Fruit fly (Drosophila melanogaster) whole organism, embryonic: ENCODE data around the gene GAPcenA.

Experiments used
- Awh ChIP-seq: fragments of 200-800 bp; sonication (Bioruptor generic); IDR thresholded peaks from 2 replicates; pipeline ENCODE4, ENCODE4 v1.3.6; 2022; ENCODE audit warnings: missing biosample characterization, missing genetic modification characterization
- CG1024 ChIP-seq: fragments of 200-800 bp; sonication (Bioruptor generic); IDR thresholded peaks from 2 replicates; pipeline ENCODE4 v1.3.6; 2022; ENCODE audit warnings: missing biosample characterization, missing genetic modification characterization
- CG10543 ChIP-seq: fragments of 200-800 bp; sonication (Bioruptor generic); optimal IDR thresholded peaks from 3 replicates; lab custom pipeline; 2017; ENCODE audit warnings: missing biosample characterization, mild to moderate bottlenecking, missing genetic modification characterization, moderate library complexity
- CG10654 ChIP-seq: fragments of 200-800 bp; sonication (Bioruptor generic); optimal IDR thresholded peaks from 2 replicates; lab custom pipeline; 2016; ENCODE audit warnings: missing biosample characterization, missing genetic modification characterization
- CG11504 ChIP-seq: fragments of 200-800 bp; sonication (Bioruptor generic); optimal IDR thresholded peaks from 3 replicates; lab custom pipeline; 2019; ENCODE audit warnings: missing biosample characterization, mild to moderate bottlenecking, missing genetic modification characterization, moderate library complexity
- CG12659 ChIP-seq: fragments of 200-800 bp; sonication (Bioruptor generic); optimal IDR thresholded peaks from 3 replicates; lab custom pipeline; 2017; ENCODE audit warnings: mild to moderate bottlenecking, missing biosample characterization, missing genetic modification reagents, missing genetic modification characterization
- CG14860 ChIP-seq: fragments of 200-800 bp; sonication (Bioruptor generic); IDR thresholded peaks from 3 replicates; pipeline ENCODE4 v1.3.6; 2022; ENCODE audit warnings: missing biosample characterization, missing genetic modification characterization; ENCODE audit not compliant: partially characterized antibody
- CG17328 ChIP-seq: fragments of 200-800 bp; sonication (Bioruptor generic); IDR thresholded peaks from 2 replicates; pipeline ENCODE4 v1.3.6; 2022; ENCODE audit warnings: missing biosample characterization, missing genetic modification characterization
- CG17612 ChIP-seq: fragments of 200-800 bp; sonication (Bioruptor generic); IDR thresholded peaks from 2 replicates; pipeline ENCODE4 v1.3.6; 2022; ENCODE audit warnings: missing biosample characterization, missing genetic modification characterization
- CG18599 ChIP-seq: fragments of 200-800 bp; sonication (Bioruptor generic); optimal IDR thresholded peaks from 3 replicates; lab custom pipeline; 2017; ENCODE audit warnings: missing biosample characterization, missing genetic modification characterization, mild to moderate bottlenecking, moderate library complexity, missing genetic modification reagents
- CG32772 ChIP-seq: fragments of 200-800 bp; sonication (Bioruptor generic); IDR thresholded peaks from 2 replicates; pipeline ENCODE4 v1.3.6; 2022; ENCODE audit warnings: missing biosample characterization, missing genetic modification characterization
- CG34422 ChIP-seq: fragments of 200-800 bp; sonication (Bioruptor generic); IDR thresholded peaks from 3 replicates; pipeline ENCODE4 v1.3.6; 2022; ENCODE audit warnings: missing biosample characterization, missing genetic modification characterization
- CG4617 ChIP-seq: fragments of 200-800 bp; sonication (Bioruptor generic); optimal IDR thresholded peaks from 3 replicates; lab custom pipeline; 2016; ENCODE audit warnings: missing biosample characterization, missing genetic modification characterization, borderline replicate concordance
- CG5180 ChIP-seq: fragments of 200-800 bp; sonication (Bioruptor generic); optimal IDR thresholded peaks from 3 replicates; lab custom pipeline; 2017; ENCODE audit warnings: missing biosample characterization, missing genetic modification characterization, mild to moderate bottlenecking, moderate library complexity, missing genetic modification reagents
- CG7839 ChIP-seq: fragments of 200-800 bp; sonication (Bioruptor generic); optimal IDR thresholded peaks from 3 replicates; lab custom pipeline; 2018; ENCODE audit warnings: missing biosample characterization, mild to moderate bottlenecking, missing genetic modification characterization, moderate library complexity
- CG7963 ChIP-seq: fragments of 200-800 bp; sonication (Bioruptor generic); IDR thresholded peaks from 3 replicates; pipeline ENCODE4 v1.3.6; 2022; ENCODE audit warnings: missing biosample characterization, missing genetic modification characterization; ENCODE audit not compliant: partially characterized antibody
- CG7987 ChIP-seq: fragments of 200-800 bp; sonication (Bioruptor generic); optimal IDR thresholded peaks from 2 replicates; lab custom pipeline; 2018; ENCODE audit warnings: missing biosample characterization, mild to moderate bottlenecking, missing genetic modification characterization, moderate library complexity
- CG9817 ChIP-seq: fragments of 200-800 bp; sonication (Bioruptor generic); optimal IDR thresholded peaks from 2 replicates; lab custom pipeline; 2018; ENCODE audit warnings: missing biosample characterization, mild to moderate bottlenecking, missing genetic modification characterization, moderate library complexity
- Drgx ChIP-seq: fragments of 200-800 bp; sonication (Bioruptor generic); IDR thresholded peaks from 2 replicates; pipeline ENCODE4 v1.3.6; 2022; ENCODE audit warnings: missing biosample characterization, missing genetic modification characterization
- Gug ChIP-seq: fragments of 200-800 bp; sonication (Bioruptor generic); IDR thresholded peaks from 4 replicates; pipeline ENCODE4 v1.3.6; 2022; ENCODE audit warnings: missing biosample characterization, missing genetic modification characterization
- Hr78 ChIP-seq, 2 experiments: fragments of 200-800 bp in 1 of 2; fragments of >200 bp in 1 of 2; sonication (Bioruptor generic) in 1 of 2; optimal IDR thresholded peaks; 2 replicates each; lab custom pipeline; 2017 to 2019; ENCODE audit warnings: missing biosample characterization in 2 of 2, missing genetic modification characterization in 2 of 2, mild to moderate bottlenecking in 1 of 2, moderate library complexity in 1 of 2
- Kr ChIP-seq: fragments of 200-800 bp; sonication (Bioruptor generic); optimal IDR thresholded peaks from 2 replicates; lab custom pipeline; 2017; ENCODE audit warnings: missing biosample characterization, mild to moderate bottlenecking, missing genetic modification characterization
- Med ChIP-seq: fragments of 200-800 bp; sonication (Bioruptor generic); peaks from one replicate; lab custom pipeline; 2016; ENCODE audit warnings: missing biosample characterization, missing genetic modification characterization, mild to moderate bottlenecking, inconsistent platforms, moderate library complexity
- NC2α ChIP-seq: fragments of 200-800 bp; sonication (Bioruptor generic); optimal IDR thresholded peaks from 2 replicates; lab custom pipeline; 2016; ENCODE audit warnings: missing biosample characterization, missing genetic modification characterization
- Pdp1 ChIP-seq, 2 experiments: fragments of 200-800 bp; sonication (Bioruptor generic); optimal IDR thresholded peaks; 3 replicates each; lab custom pipeline; 2016; ENCODE audit warnings: missing biosample characterization in 2 of 2, missing genetic modification characterization in 2 of 2, mild to moderate bottlenecking in 1 of 2, moderate library complexity in 1 of 2
- Sin3A ChIP-seq: fragments of >200 bp; optimal IDR thresholded peaks from 2 replicates; lab custom pipeline; 2018
- Sox100B ChIP-seq: fragments of 200-800 bp; sonication (Bioruptor generic); optimal IDR thresholded peaks from 3 replicates; lab custom pipeline; 2018; ENCODE audit warnings: missing biosample characterization, mild to moderate bottlenecking, missing genetic modification characterization
- Trl ChIP-seq, 3 experiments: fragments of >200 bp in 2 of 3; fragments of 200-800 bp in 1 of 3; sonication (Bioruptor generic) in 1 of 3; optimal IDR thresholded peaks; 2 replicates in 1 of 3; 3 replicates in 2 of 3; lab custom pipeline; 2016 to 2017; ENCODE audit warnings: missing biosample characterization in 1 of 3, missing genetic modification characterization in 1 of 3
- Xrp1 ChIP-seq: fragments of 200-800 bp; sonication (Bioruptor generic); IDR thresholded peaks from 2 replicates; pipeline ENCODE4 v1.3.6; 2022; ENCODE audit warnings: missing biosample characterization, missing genetic modification characterization
- amos ChIP-seq: fragments of 200-800 bp; sonication (Bioruptor generic); IDR thresholded peaks from 2 replicates; pipeline ENCODE4 v1.3.6; 2022; ENCODE audit warnings: missing biosample characterization, missing genetic modification characterization; ENCODE audit not compliant: partially characterized antibody
- bbx ChIP-seq: fragments of 200-800 bp; sonication (Bioruptor generic); IDR thresholded peaks from 2 replicates; pipeline ENCODE4 v1.3.6; 2022; ENCODE audit warnings: missing biosample characterization, missing genetic modification characterization; ENCODE audit not compliant: partially characterized antibody
- eyg ChIP-seq: fragments of 200-800 bp; sonication (Bioruptor generic); optimal IDR thresholded peaks from 3 replicates; lab custom pipeline; 2016; ENCODE audit warnings: missing biosample characterization, missing genetic modification characterization
- gsb-n ChIP-seq: fragments of 200-800 bp; sonication (Bioruptor generic); optimal IDR thresholded peaks from 3 replicates; lab custom pipeline; 2018; ENCODE audit warnings: missing biosample characterization, mild to moderate bottlenecking, missing genetic modification characterization
- hbn ChIP-seq: fragments of 200-800 bp; sonication (Bioruptor generic); IDR thresholded peaks from 2 replicates; pipeline ENCODE4 v1.3.6; 2022; ENCODE audit warnings: missing biosample characterization, missing genetic modification characterization; ENCODE audit not compliant: partially characterized antibody
- hkb ChIP-seq, 2 experiments: fragments of 200-800 bp in 1 of 2; fragments of >200 bp in 1 of 2; sonication (Bioruptor generic) in 1 of 2; IDR thresholded peaks in 1 of 2; optimal IDR thresholded peaks in 1 of 2; 2 replicates each; pipeline versions ENCODE4 v1.3.6 to Lab custom; 2017 to 2022; ENCODE audit warnings: missing biosample characterization in 1 of 2, missing genetic modification characterization in 1 of 2
- kah ChIP-seq: fragments of 200-800 bp; sonication (Bioruptor generic); optimal IDR thresholded peaks from 2 replicates; lab custom pipeline; 2018; ENCODE audit warnings: missing biosample characterization, mild to moderate bottlenecking, missing genetic modification characterization
- nerfin-2 ChIP-seq: fragments of 200-800 bp; sonication (Bioruptor generic); IDR thresholded peaks from 2 replicates; pipeline ENCODE4 v1.3.6; 2022; ENCODE audit warnings: missing biosample characterization, missing genetic modification characterization; ENCODE audit not compliant: partially characterized antibody
- nom ChIP-seq: fragments of 200-800 bp; sonication (Bioruptor generic); optimal IDR thresholded peaks from 2 replicates; lab custom pipeline; 2017; ENCODE audit warnings: missing biosample characterization, missing genetic modification characterization, mild to moderate bottlenecking, moderate library complexity, missing genetic modification reagents
- phol ChIP-seq: fragments of 200-800 bp; sonication (Bioruptor generic); optimal IDR thresholded peaks from 3 replicates; lab custom pipeline; 2018; ENCODE audit warnings: missing biosample characterization, mild to moderate bottlenecking, missing genetic modification characterization, moderate library complexity
- prd ChIP-seq, 3 experiments: fragments of >200 bp in 2 of 3; fragments of 200-800 bp in 1 of 3; sonication (Bioruptor generic) in 1 of 3; optimal IDR thresholded peaks in 2 of 3; IDR thresholded peaks in 1 of 3; 2 replicates in 2 of 3; 3 replicates in 1 of 3; pipeline versions ENCODE4 v1.3.6 to Lab custom; 2017 to 2022; ENCODE audit warnings: missing biosample characterization in 1 of 3, missing genetic modification characterization in 1 of 3
- sens ChIP-seq: fragments of 200-800 bp; sonication (Bioruptor generic); peaks from one replicate; lab custom pipeline; 2016; ENCODE audit warnings: missing biosample characterization, missing genetic modification characterization
- slbo ChIP-seq: fragments of 200-800 bp; sonication (Bioruptor generic); IDR thresholded peaks from 2 replicates; pipeline ENCODE4 v1.3.6; 2022; ENCODE audit warnings: missing biosample characterization, missing genetic modification characterization
- sqz ChIP-seq: fragments of 200-800 bp; sonication (Bioruptor generic); optimal IDR thresholded peaks from 3 replicates; lab custom pipeline; 2018; ENCODE audit warnings: missing biosample characterization, mild to moderate bottlenecking, missing genetic modification characterization
- toy ChIP-seq: fragments of 200-800 bp; sonication (Bioruptor generic); IDR thresholded peaks from 2 replicates; pipeline ENCODE4 v1.3.6; 2022; ENCODE audit warnings: missing biosample characterization, missing genetic modification characterization
- vvl ChIP-seq: fragments of 200-800 bp; sonication (Bioruptor generic); IDR thresholded peaks from 2 replicates; pipeline ENCODE4 v1.3.6; 2022; ENCODE audit warnings: missing biosample characterization, missing genetic modification characterization
- zfh2 ChIP-seq: fragments of 200-800 bp; sonication (Bioruptor generic); optimal IDR thresholded peaks from 2 replicates; lab custom pipeline; 2016; ENCODE audit warnings: missing biosample characterization, missing genetic modification characterization

Gene GAPcenA

dm6 chr3L:8358776-8359455, 12.6 kb downstream of the GAPcenA start (continued):
- no peak for TF ChIP-seq gsb-n (tag; lab: Kevin White, UChicago)
- TF ChIP-seq CG5180 (GFP tag; lab: Kevin White, UChicago), result no peak
- peak; percentile 48; the same call in 1 of the 3 replicates for TF ChIP-seq CG34422 (GFP tag; lab: Robert Waterston, UW)
- peak; percentile 29; the same call in 1 of the 2 replicates for TF ChIP-seq vvl
- TF ChIP-seq CG18599 (GFP tag; lab: Kevin White, UChicago), result peak; percentile 5
- TF ChIP-seq Gug, result no peak
- no peak for TF ChIP-seq CG7839 (tag; lab: Kevin White, UChicago)
- peak; percentile 69 for TF ChIP-seq sens (GFP tag; lab: Kevin White, UChicago)
- TF ChIP-seq Kr, result no peak
- no peak for TF ChIP-seq hkb (optimal IDR thresholded peaks at IDR 0.05; lab: Kevin White, UChicago)
- 0 out of 2 replicates have a peak, but pooled peaks have one; percentile 7 for TF ChIP-seq hkb (GFP tag; IDR thresholded peaks at IDR 0.05; lab: Robert Waterston, UW)
- no peak for TF ChIP-seq CG11504
- no peak for TF ChIP-seq CG7987 (GFP tag; lab: Kevin White, UChicago)
- TF ChIP-seq kah (GFP tag; lab: Kevin White, UChicago), result peak; percentile 5
- peak; percentile 62; the same call in 1 of the 2 replicates for TF ChIP-seq amos (GFP tag; lab: Robert Waterston, UW)
- no peak for TF ChIP-seq CG17612
- no peak for TF ChIP-seq Sox100B (GFP tag; lab: Kevin White, UChicago)
- peak; percentile 58 for TF ChIP-seq Med
- TF ChIP-seq Xrp1, result 0 out of 2 replicates have a peak, but pooled peaks have one; percentile 7
- TF ChIP-seq Pdp1 (GFP tag; optimal IDR thresholded peaks at IDR 0.05; lab: Kevin White, UChicago), result peak in 1 of 2 experiments; percentile 100
- TF ChIP-seq Hr78 (GFP tag; optimal IDR thresholded peaks at IDR 0.05; lab: Kevin White, UChicago), result peak in 1 of 2 experiments; percentile 53
- no peak for TF ChIP-seq CG10654 (GFP tag; lab: Kevin White, UChicago)
- TF ChIP-seq prd (optimal IDR thresholded peaks at IDR 0.05; lab: Kevin White, UChicago), result no peak
- no peak for TF ChIP-seq prd (GFP tag; IDR thresholded peaks at IDR 0.05; lab: Robert Waterston, UW)
- TF ChIP-seq CG12659 (GFP tag; lab: Kevin White, UChicago), result no peak
- no peak for TF ChIP-seq slbo (GFP tag; lab: Robert Waterston, UW)
- 0 out of 3 replicates have a peak, but pooled peaks have one; percentile 17 for TF ChIP-seq CG7963 (GFP tag; lab: Robert Waterston, UW)
- peak; percentile 65; the same call in 1 of the 3 replicates for TF ChIP-seq CG14860 (GFP tag; lab: Robert Waterston, UW)
- TF ChIP-seq bbx (GFP tag; lab: Robert Waterston, UW), result peak; percentile 57; the same call in 1 of the 2 replicates
- TF ChIP-seq toy (GFP tag; lab: Robert Waterston, UW), result no peak
- TF ChIP-seq hbn (GFP tag; lab: Robert Waterston, UW), result peak; percentile 69
- TF ChIP-seq nerfin-2 (GFP tag; lab: Robert Waterston, UW), result peak; percentile 68
- peak; percentile 42 for TF ChIP-seq Sin3A
- peak; percentile 51 for TF ChIP-seq sqz (GFP tag; lab: Kevin White, UChicago)
- TF ChIP-seq CG10543, result peak; percentile 76
- no peak for TF ChIP-seq NC2α (GFP tag; lab: Kevin White, UChicago)
- no peak for TF ChIP-seq CG17328 (GFP tag; lab: Robert Waterston, UW)

dm6 chr3L:8360063-8360642, 13.8 kb downstream of the GAPcenA start:
- peak; percentile 93 for TF ChIP-seq nom
- TF ChIP-seq phol (tag; lab: Kevin White, UChicago), result no peak
- TF ChIP-seq CG4617, result no peak
- TF ChIP-seq CG1024 (GFP tag; lab: Robert Waterston, UW), result no peak
- no peak for TF ChIP-seq eyg (GFP tag; lab: Kevin White, UChicago)
- no peak for TF ChIP-seq zfh2 (GFP tag; lab: Kevin White, UChicago)
- TF ChIP-seq sqz (GFP tag; lab: Kevin White, UChicago), result peak; percentile 23
- TF ChIP-seq Drgx (GFP tag; lab: Robert Waterston, UW), result 0 out of 2 replicates have a peak, but pooled peaks have one; percentile 24
- TF ChIP-seq CG9817 (tag; lab: Kevin White, UChicago), result no peak
- TF ChIP-seq Awh (GFP tag; lab: Robert Waterston, UW), result 0 out of 2 replicates have a peak, but pooled peaks have one; percentile 16
- TF ChIP-seq CG32772 (GFP tag; lab: Robert Waterston, UW), result 0 out of 2 replicates have a peak, but pooled peaks have one; percentile 16
- peak in 1 of 2 experiments; percentile 34 for TF ChIP-seq Trl (optimal IDR thresholded peaks at IDR 0.05; lab: Kevin White, UChicago)
- TF ChIP-seq Trl (GFP tag; optimal IDR thresholded peaks at IDR 0.05; lab: Kevin White, UChicago), result no peak
